Worm (Caenorhabditis elegans): Measurements from ENCODE around the gene ZK418.6.

ce11 chrIII:7073801-7074386 lies 4.7 kb downstream of the ZK418.6 start, which contains the start of gene ZK418.5:
- TF ChIP-seq ama-1 (optimal IDR thresholded peaks at IDR 0.05) (no peak), F13C5.2 (tag; optimal IDR thresholded peaks at IDR 0.05) (peak; percentile 60), flt-1 (GFP tag; IDR thresholded peaks at IDR 0.05) (no peak), ceh-36 (tag; optimal IDR thresholded peaks at IDR 0.05) (no peak), pes-1 (GFP tag; IDR thresholded peaks at IDR 0.05) (no peak), sea-1 (GFP tag; conservative IDR thresholded peaks at IDR 0.05) (no peak), scrt-1 (GFP tag; IDR thresholded peaks at IDR 0.05) (no peak)
